Worm (Caenorhabditis elegans) whole organism, early embryonic: ENCODE results near the gene T24D3.2.

Source experiments
- B0310.2 ChIP-seq: sonication (generic microtip); optimal IDR thresholded peaks from 2 replicates; lab custom pipeline; 2016; ENCODE audit warnings: mild to moderate bottlenecking, missing genetic modification characterization, missing compliant biosample characterization
- F13C5.2 ChIP-seq: sonication (generic microtip); optimal IDR thresholded peaks from 2 replicates; lab custom pipeline; 2017; ENCODE audit warnings: mild to moderate bottlenecking, missing genetic modification characterization, inconsistent platforms, missing compliant biosample characterization
- aly-1 ChIP-seq: sonication (generic microtip); optimal IDR thresholded peaks from 2 replicates; lab custom pipeline; 2016; ENCODE audit warnings: missing genetic modification characterization, missing compliant biosample characterization
- ama-1 ChIP-seq: fragments of 150-350 bp; optimal IDR thresholded peaks from 2 replicates; lab custom pipeline; 2014
- ceh-13 ChIP-seq: fragments of 200-800 bp; sonication (Bioruptor generic); optimal IDR thresholded peaks from 2 replicates; lab custom pipeline; 2018; ENCODE audit warnings: mild to moderate bottlenecking, missing genetic modification characterization, missing compliant biosample characterization
- ceh-36 ChIP-seq: sonication (generic microtip); optimal IDR thresholded peaks from 2 replicates; lab custom pipeline; 2016; ENCODE audit warnings: missing genetic modification characterization, inconsistent platforms, missing compliant biosample characterization
- ets-7 ChIP-seq: sonication (generic microtip); optimal IDR thresholded peaks from 2 replicates; lab custom pipeline; 2016; ENCODE audit warnings: missing genotype, missing genetic modification characterization, missing compliant biosample characterization
- flt-1 ChIP-seq: fragments of 200-800 bp; sonication (Bioruptor generic); IDR thresholded peaks from 2 replicates; pipeline ENCODE4 v1.3.6; 2022; ENCODE audit warnings: missing genetic modification characterization, missing compliant biosample characterization
- hmbx-1 ChIP-seq: sonication (generic microtip); optimal IDR thresholded peaks from 2 replicates; lab custom pipeline; 2016; ENCODE audit warnings: mild to moderate bottlenecking, missing genetic modification characterization, missing compliant biosample characterization
- hmg-4 ChIP-seq: fragments of 200-800 bp; sonication (Bioruptor generic); optimal IDR thresholded peaks from 2 replicates; lab custom pipeline; 2018; ENCODE audit warnings: mild to moderate bottlenecking, missing genetic modification characterization, missing compliant biosample characterization
- hnd-1 ChIP-seq: sonication (generic microtip); optimal IDR thresholded peaks from 2 replicates; lab custom pipeline; 2016; ENCODE audit warnings: missing genetic modification characterization, missing compliant biosample characterization
- pes-1 ChIP-seq: fragments of 200-800 bp; sonication (Bioruptor generic); IDR thresholded peaks from 2 replicates; pipeline ENCODE4 v1.3.6; 2022; ENCODE audit warnings: missing genetic modification reagents, missing genetic modification characterization, missing compliant biosample characterization
- scrt-1 ChIP-seq: fragments of 200-800 bp; sonication (Bioruptor generic); IDR thresholded peaks from 2 replicates; pipeline ENCODE4 v1.3.6; 2022; ENCODE audit warnings: missing genetic modification characterization, missing compliant biosample characterization
- sea-1 ChIP-seq: fragments of 200-800 bp; sonication (Bioruptor generic); conservative IDR thresholded peaks from 2 replicates; pipeline ENCODE4 v1.3.6; 2022; ENCODE audit warnings: missing genetic modification characterization, missing compliant biosample characterization
- tbx-11 ChIP-seq: fragments of 200-800 bp; sonication (Bioruptor generic); IDR thresholded peaks from 2 replicates; pipeline ENCODE4 v1.3.6; 2022; ENCODE audit warnings: missing genetic modification characterization, missing compliant biosample characterization
- tbx-37 ChIP-seq: fragments of 200-800 bp; sonication (Bioruptor generic); conservative IDR thresholded peaks from 2 replicates; pipeline ENCODE4 v1.3.6; 2022; ENCODE audit warnings: missing genetic modification reagents, missing genetic modification characterization, missing compliant biosample characterization
- tra-4 ChIP-seq: sonication (generic microtip); optimal IDR thresholded peaks from 2 replicates; lab custom pipeline; 2017; ENCODE audit warnings: missing genetic modification characterization, missing compliant biosample characterization

T24D3.2 gene

ce11 chrX:12461557-12461956 lies 36.0 kb downstream of the T24D3.2 start, which contains the start of gene odr-7:
Gene odr-7, minus strand, starts transcription at chrX:12461657.
- no peak for TF ChIP-seq flt-1 (GFP tag; lab: Robert Waterston, UW)
- TF ChIP-seq pes-1 (GFP tag; lab: Robert Waterston, UW) = no peak
- no peak for TF ChIP-seq scrt-1 (GFP tag; lab: Robert Waterston, UW)
- TF ChIP-seq tbx-37 (GFP tag; lab: Robert Waterston, UW) = no peak
- no peak for TF ChIP-seq hmg-4 (GFP tag; lab: Kevin White, UChicago)
- no peak for TF ChIP-seq ceh-13 (GFP tag; lab: Kevin White, UChicago)
- no peak for TF ChIP-seq sea-1 (GFP tag; lab: Robert Waterston, UW)
- no peak for TF ChIP-seq hnd-1 (tag; lab: Kevin White, UChicago)
- TF ChIP-seq tbx-11 = no peak

- TF ChIP-seq tra-4 (tag; lab: Kevin White, UChicago) (no peak), F13C5.2 (tag; lab: Kevin White, UChicago) (no peak), sea-1 (GFP tag; lab: Robert Waterston, UW) (no peak), ama-1 (no peak), hmg-4 (GFP tag; lab: Kevin White, UChicago) (no peak), B0310.2 (tag; lab: Kevin White, UChicago) (no peak), ceh-36 (tag; lab: Kevin White, UChicago) (no peak), hnd-1 (tag; lab: Kevin White, UChicago) (no peak), pes-1 (GFP tag; lab: Robert Waterston, UW) (no peak)
Measured at ce11 chrX:12463504-12463903, 38.0 kb downstream of the T24D3.2 start, which contains the start of gene T18D3.5. Gene T18D3.5, plus strand, starts transcription at chrX:12463804.

ce11 chrX:12466769-12467168 lies 41.2 kb downstream of the T24D3.2 start, which contains the start of gene cdf-2:
Gene cdf-2, minus strand, starts transcription at chrX:12466917.
- TF ChIP-seq ceh-13 (GFP tag; lab: Kevin White, UChicago) (no peak), tbx-37 (GFP tag; lab: Robert Waterston, UW) (no peak), tra-4 (tag; lab: Kevin White, UChicago) (no peak), ets-7 (tag; lab: Kevin White, UChicago) (no peak)

ce11 chrX:12467660-12468111 lies 42.2 kb downstream of the T24D3.2 start, which contains the start of gene myo-2:
Gene myo-2, plus strand, starts transcription at chrX:12468061.
- TF ChIP-seq hmbx-1 (tag; lab: Kevin White, UChicago) (no peak), F13C5.2 (tag; lab: Kevin White, UChicago) (no peak)

- TF ChIP-seq hmg-4 (GFP tag; lab: Kevin White, UChicago) = no peak
- TF ChIP-seq aly-1 (tag; lab: Kevin White, UChicago) = no peak
- TF ChIP-seq F13C5.2 (tag; lab: Kevin White, UChicago) = no peak
- no peak for TF ChIP-seq hnd-1 (tag; lab: Kevin White, UChicago)
- no peak for TF ChIP-seq tbx-11
- TF ChIP-seq tbx-37 (GFP tag; lab: Robert Waterston, UW) = no peak
- no peak for TF ChIP-seq hmbx-1 (tag; lab: Kevin White, UChicago)
- no peak for TF ChIP-seq flt-1 (GFP tag; lab: Robert Waterston, UW)
- no peak for TF ChIP-seq ama-1
- TF ChIP-seq tra-4 (tag; lab: Kevin White, UChicago) = no peak
- no peak for TF ChIP-seq sea-1 (GFP tag; lab: Robert Waterston, UW)
- TF ChIP-seq B0310.2 (tag; lab: Kevin White, UChicago) = no peak
- no peak for TF ChIP-seq scrt-1 (GFP tag; lab: Robert Waterston, UW)
- TF ChIP-seq pes-1 (GFP tag; lab: Robert Waterston, UW) = no peak
- TF ChIP-seq ceh-36 (tag; lab: Kevin White, UChicago) = no peak
- TF ChIP-seq ets-7 (tag; lab: Kevin White, UChicago) = no peak
- no peak for TF ChIP-seq ceh-13 (GFP tag; lab: Kevin White, UChicago)
Measured at ce11 chrX:12469846-12470245, 44.3 kb downstream of the T24D3.2 start.

- TF ChIP-seq sea-1 (GFP tag; lab: Robert Waterston, UW) = no peak
- no peak for TF ChIP-seq tbx-37 (GFP tag; lab: Robert Waterston, UW)
- TF ChIP-seq tbx-11 = no peak
- no peak for TF ChIP-seq flt-1 (GFP tag; lab: Robert Waterston, UW)
- no peak for TF ChIP-seq tra-4 (tag; lab: Kevin White, UChicago)
- no peak for TF ChIP-seq aly-1 (tag; lab: Kevin White, UChicago)
- no peak for TF ChIP-seq ama-1
- no peak for TF ChIP-seq hnd-1 (tag; lab: Kevin White, UChicago)
- no peak for TF ChIP-seq ets-7 (tag; lab: Kevin White, UChicago)
Measured at ce11 chrX:12472232-12472631, 46.7 kb downstream of the T24D3.2 start.
